Fruit fly (Drosophila melanogaster): ENCODE data around the gene rdx.

The rdx gene

dm6 chr3R:14035924-14036448 lies 4.1 kb upstream of the rdx start, which contains the start of gene CG9922 (continued):
- TF ChIP-seq CG2202 (tag; optimal IDR thresholded peaks at IDR 0.05) (peak; percentile 9), Hmx (GFP tag; optimal IDR thresholded peaks at IDR 0.05) (peak; percentile 13), tap (tag; optimal IDR thresholded peaks at IDR 0.05) (peak; percentile 21), NK7.1 (GFP tag; optimal IDR thresholded peaks at IDR 0.05) (no peak), Hr3 (GFP tag; optimal IDR thresholded peaks at IDR 0.05) (peak; percentile 24), pum (GFP tag; optimal IDR thresholded peaks at IDR 0.05) (peak; percentile 52), CG17385 (GFP tag; optimal IDR thresholded peaks at IDR 0.05) (peak; percentile 1), CG34224 (GFP tag; IDR thresholded peaks at IDR 0.05; ENCODE audit: partially characterized antibody) (peak; percentile 46; the same call in 1 of the 3 replicates), CG6689 (GFP tag; IDR thresholded peaks at IDR 0.05) (peak; percentile 34; the same call in 1 of the 2 replicates), tgo (GFP tag; IDR thresholded peaks at IDR 0.05) (peak; percentile 29; the same call in 1 of the 3 replicates), CG14050 (GFP tag; IDR thresholded peaks at IDR 0.05) (0 out of 3 replicates have a peak, but pooled peaks have one; percentile 20), stc (GFP tag; IDR thresholded peaks at IDR 0.05) (peak; percentile 27; the same call in 1 of the 2 replicates), CG7928 (GFP tag; optimal IDR thresholded peaks at IDR 0.05) (peak; percentile 12), CG12299 (tag; optimal IDR thresholded peaks at IDR 0.05) (peak; percentile 59), gce (GFP tag; IDR thresholded peaks at IDR 0.05) (no peak), chn (GFP tag; optimal IDR thresholded peaks at IDR 0.05) (peak; percentile 61), CG31441 (GFP tag; IDR thresholded peaks at IDR 0.05) (no peak), ara (GFP tag; IDR thresholded peaks at IDR 0.05) (peak; percentile 11; the same call in 1 of the 2 replicates), CG10654 (GFP tag; optimal IDR thresholded peaks at IDR 0.05) (peak; percentile 31), fd96Cb (tag; optimal IDR thresholded peaks at IDR 0.05) (no peak), CG10147 (GFP tag; optimal IDR thresholded peaks at IDR 0.05) (peak; percentile 43), lola (GFP tag; optimal IDR thresholded peaks at IDR 0.05) (peak in 1 of 3 experiments; percentile 39), CG42726 (GFP tag; IDR thresholded peaks at IDR 0.05; ENCODE audit: partially characterized antibody) (0 out of 2 replicates have a peak, but pooled peaks have one; percentile 9), dm (GFP tag; optimal IDR thresholded peaks at IDR 0.05) (peak; percentile 90), Hsf (GFP tag; optimal IDR thresholded peaks at IDR 0.05) (peak; percentile 59), caup (GFP tag; optimal IDR thresholded peaks at IDR 0.05; ENCODE audit: severe bottlenecking) (peak; percentile 15), Side (GFP tag; optimal IDR thresholded peaks at IDR 0.05) (peak; percentile 46), CG34376 (GFP tag; optimal IDR thresholded peaks at IDR 0.05) (peak; percentile 65), hbn (GFP tag; IDR thresholded peaks at IDR 0.05; ENCODE audit: partially characterized antibody) (peak; percentile 55; the same call in 1 of the 2 replicates), CG13123 (GFP tag; optimal IDR thresholded peaks at IDR 0.05) (peak; percentile 31), CG17328 (GFP tag; IDR thresholded peaks at IDR 0.05) (peak; percentile 21; the same call in 1 of the 2 replicates), Sox100B (GFP tag; optimal IDR thresholded peaks at IDR 0.05) (peak; percentile 7), disco-r (GFP tag; optimal IDR thresholded peaks at IDR 0.05) (no peak), Ets65A (GFP tag) (peak; percentile 91), az2 (GFP tag; optimal IDR thresholded peaks at IDR 0.05) (peak; percentile 38), CG8290 (GFP tag; optimal IDR thresholded peaks at IDR 0.05) (no peak), CG8290 (tag; optimal IDR thresholded peaks at IDR 0.05) (peak in 1 of 2 experiments; percentile 15), CG4854 (GFP tag; optimal IDR thresholded peaks at IDR 0.05) (peak; percentile 59), Nf-YA (GFP tag; IDR thresholded peaks at IDR 0.05) (no peak), Blimp-1 (GFP tag; optimal IDR thresholded peaks at IDR 0.05) (peak; percentile 25), CG15601 (tag; optimal IDR thresholded peaks at IDR 0.05) (peak; percentile 75), CG10431 (GFP tag; optimal IDR thresholded peaks at IDR 0.05) (no peak), dmrt99B (tag; optimal IDR thresholded peaks at IDR 0.05) (peak; percentile 3), CG12155 (GFP tag; optimal IDR thresholded peaks at IDR 0.05) (peak; percentile 39), zen (tag; optimal IDR thresholded peaks at IDR 0.05) (peak; percentile 36), CG18262 (tag; optimal IDR thresholded peaks at IDR 0.05) (peak; percentile 48), Lhr (GFP tag; optimal IDR thresholded peaks at IDR 0.05) (peak; percentile 73), Sry-δ (GFP tag; optimal IDR thresholded peaks at IDR 0.05) (peak; percentile 95), amos (GFP tag; IDR thresholded peaks at IDR 0.05; ENCODE audit: partially characterized antibody) (peak; percentile 56; the same call in 1 of the 2 replicates)

All from whole organism, embryonic.